Worm (Caenorhabditis elegans) whole organism, young adult: ENCODE data around the gene sri-7.

Experiments
- B0035.1 ChIP-seq: sonication (generic microtip); optimal IDR thresholded peaks from 2 replicates; lab custom pipeline; 2016; ENCODE audit warnings: missing genetic modification characterization, mild to moderate bottlenecking, missing compliant biosample characterization, missing genotype, missing genetic modification reagents
- C17E4.6 ChIP-seq: fragments of 200-800 bp; sonication (Bioruptor generic); IDR thresholded peaks from 2 replicates; pipeline ENCODE4 v1.3.6; 2022; ENCODE audit warnings: missing genetic modification reagents, missing genetic modification characterization, missing compliant biosample characterization
- F23B12.7 ChIP-seq: sonication (generic microtip); optimal IDR thresholded peaks from 2 replicates; lab custom pipeline; 2017; ENCODE audit warnings: missing genetic modification characterization, mild to moderate bottlenecking, missing compliant biosample characterization, antibody characterized with exemption, moderate library complexity; ENCODE audit not compliant: insufficient read depth
- F55B11.4 ChIP-seq: sonication (generic microtip); optimal IDR thresholded peaks from 2 replicates; lab custom pipeline; 2016; ENCODE audit warnings: missing compliant biosample characterization, missing genetic modification characterization, borderline replicate concordance; ENCODE audit not compliant: insufficient read depth
- F57A8.1 ChIP-seq: fragments of 200-800 bp; sonication (Bioruptor generic); optimal IDR thresholded peaks from 2 replicates; lab custom pipeline; 2018; ENCODE audit warnings: mild to moderate bottlenecking, missing genetic modification characterization, moderate library complexity, missing compliant biosample characterization
- Y53F4B.3 ChIP-seq: fragments of 200-800 bp; sonication (Bioruptor generic); IDR thresholded peaks from 2 replicates; pipeline ENCODE4 v1.3.6; 2022; ENCODE audit warnings: missing genetic modification reagents, missing genetic modification characterization, missing compliant biosample characterization
- Y56A3A.18 ChIP-seq: fragments of 200-800 bp; sonication (Bioruptor generic); IDR thresholded peaks from 2 replicates; pipeline ENCODE4 v1.3.6; 2022; ENCODE audit warnings: missing genetic modification reagents, missing genetic modification characterization, missing compliant biosample characterization
- Y79H2A.3 ChIP-seq: fragments of 200-800 bp; sonication (Bioruptor generic); conservative IDR thresholded peaks from 2 replicates; pipeline ENCODE4 v1.3.6; 2022; ENCODE audit warnings: missing genetic modification reagents, missing genetic modification characterization, missing compliant biosample characterization
- ZK185.1 ChIP-seq: sonication (generic microtip); optimal IDR thresholded peaks from 2 replicates; lab custom pipeline; 2016; ENCODE audit warnings: mild to moderate bottlenecking, missing genetic modification characterization, missing compliant biosample characterization; ENCODE audit not compliant: poor library complexity, severe bottlenecking
- ama-1 ChIP-seq, 3 experiments: fragments of 150-350 bp in 1 of 3; sonication (generic microtip) in 2 of 3; optimal IDR thresholded peaks; 2 replicates each; lab custom pipeline; 2014 to 2018; ENCODE audit warnings: missing biosample characterization in 2 of 3, missing genetic modification characterization in 2 of 3, missing genetic modification reagents in 2 of 3
- athp-1 ChIP-seq: sonication (generic microtip); optimal IDR thresholded peaks from 2 replicates; lab custom pipeline; 2017; ENCODE audit warnings: mild to moderate bottlenecking, missing genetic modification characterization, missing compliant biosample characterization
- ceh-100 ChIP-seq: fragments of 200-800 bp; sonication (Bioruptor generic); IDR thresholded peaks from 2 replicates; pipeline ENCODE4 v1.3.6; 2022; ENCODE audit warnings: missing genetic modification reagents, missing genetic modification characterization, missing compliant biosample characterization
- ceh-58 ChIP-seq: fragments of 200-800 bp; sonication (Bioruptor generic); IDR thresholded peaks from 2 replicates; pipeline ENCODE4 v1.3.6; 2022; ENCODE audit warnings: missing genetic modification characterization, missing compliant biosample characterization
- ceh-79 ChIP-seq: sonication (generic microtip); optimal IDR thresholded peaks from 2 replicates; lab custom pipeline; 2017; ENCODE audit warnings: mild to moderate bottlenecking, missing genetic modification characterization, missing compliant biosample characterization
- ceh-91 ChIP-seq: fragments of 200-800 bp; sonication (Bioruptor generic); IDR thresholded peaks from 2 replicates; pipeline ENCODE4 v1.3.6; 2022; ENCODE audit warnings: missing genetic modification reagents, missing genetic modification characterization, missing compliant biosample characterization
- ets-4 ChIP-seq: fragments of 200-800 bp; sonication (Bioruptor generic); optimal IDR thresholded peaks from 2 replicates; lab custom pipeline; 2018; ENCODE audit warnings: mild to moderate bottlenecking, missing genetic modification characterization, missing compliant biosample characterization
- fkh-3 ChIP-seq: sonication (generic microtip); optimal IDR thresholded peaks from 2 replicates; lab custom pipeline; 2016; ENCODE audit warnings: mild to moderate bottlenecking, missing genetic modification characterization, missing compliant biosample characterization
- him-1 ChIP-seq: sonication (generic microtip); optimal IDR thresholded peaks from 2 replicates; lab custom pipeline; 2016; ENCODE audit warnings: missing genotype, missing genetic modification reagents, missing genetic modification characterization, missing compliant biosample characterization
- hlh-12 ChIP-seq: sonication (generic microtip); optimal IDR thresholded peaks from 2 replicates; lab custom pipeline; 2016; ENCODE audit warnings: missing genetic modification characterization, missing compliant biosample characterization
- hrde-1 ChIP-seq: sonication (generic microtip); optimal IDR thresholded peaks from 2 replicates; lab custom pipeline; 2016; ENCODE audit warnings: missing genetic modification characterization, mild to moderate bottlenecking, missing compliant biosample characterization, moderate library complexity, missing genotype, missing genetic modification reagents, borderline replicate concordance
- lag-1 ChIP-seq: fragments of 200-800 bp; sonication (Bioruptor generic); IDR thresholded peaks from 2 replicates; pipeline ENCODE4 v1.3.6; 2022; ENCODE audit warnings: missing genetic modification reagents, missing genetic modification characterization, missing compliant biosample characterization
- let-526 ChIP-seq: fragments of 200-800 bp; sonication (Bioruptor generic); IDR thresholded peaks from 2 replicates; pipeline ENCODE4 v1.3.6; 2022; ENCODE audit warnings: missing genetic modification reagents, missing genetic modification characterization, missing compliant biosample characterization
- lir-1 ChIP-seq: fragments of 200-800 bp; sonication (Bioruptor generic); conservative IDR thresholded peaks from 2 replicates; pipeline ENCODE4 v1.3.6; 2022; ENCODE audit warnings: missing genetic modification reagents, missing genetic modification characterization, missing compliant biosample characterization
- lsl-1 ChIP-seq: fragments of 200-800 bp; sonication (Bioruptor generic); optimal IDR thresholded peaks from 2 replicates; lab custom pipeline; 2018; ENCODE audit warnings: mild to moderate bottlenecking, missing genetic modification characterization, moderate library complexity, missing compliant biosample characterization
- lsy-27 ChIP-seq: sonication (generic microtip); optimal IDR thresholded peaks from 2 replicates; lab custom pipeline; 2017; ENCODE audit warnings: missing genetic modification characterization, mild to moderate bottlenecking, missing compliant biosample characterization, antibody characterized with exemption, missing genotype, borderline replicate concordance; ENCODE audit not compliant: insufficient read depth
- madf-3 ChIP-seq: fragments of 200-800 bp; sonication (Bioruptor generic); IDR thresholded peaks from 2 replicates; pipeline ENCODE4 v1.3.6; 2022; ENCODE audit warnings: missing genetic modification reagents, missing genetic modification characterization, missing compliant biosample characterization
- mxl-1 ChIP-seq: sonication (generic microtip); optimal IDR thresholded peaks from 2 replicates; lab custom pipeline; 2016; ENCODE audit warnings: missing genetic modification characterization, missing compliant biosample characterization
- nhr-27 ChIP-seq: fragments of 200-800 bp; sonication (Bioruptor generic); optimal IDR thresholded peaks from 2 replicates; lab custom pipeline; 2018; ENCODE audit warnings: mild to moderate bottlenecking, missing genetic modification characterization, moderate library complexity, missing compliant biosample characterization
- nhr-80 ChIP-seq: sonication (generic microtip); optimal IDR thresholded peaks from 2 replicates; lab custom pipeline; 2016; ENCODE audit warnings: missing genetic modification characterization, missing compliant biosample characterization
- nhr-90 ChIP-seq: sonication (generic microtip); optimal IDR thresholded peaks from 2 replicates; lab custom pipeline; 2016; ENCODE audit warnings: missing genotype, mild to moderate bottlenecking, missing genetic modification characterization, missing compliant biosample characterization
- sdz-38 ChIP-seq: sonication (generic microtip); optimal IDR thresholded peaks from 2 replicates; lab custom pipeline; 2016; ENCODE audit warnings: missing genotype, missing genetic modification characterization, missing compliant biosample characterization
- snpc-4 ChIP-seq, 5 experiments: fragments of 150-350 bp in 1 of 5; sonication (generic microtip) in 4 of 5; optimal IDR thresholded peaks; 2 replicates each; lab custom pipeline; 2014 to 2018; ENCODE audit warnings: missing genetic modification characterization in 5 of 5, missing biosample characterization in 3 of 5, antibody characterized with exemption in 2 of 5, mild to moderate bottlenecking in 2 of 5, missing compliant biosample characterization in 2 of 5, missing genotype in 2 of 5, moderate library complexity in 2 of 5, missing genetic modification reagents in 1 of 5
- ztf-26 ChIP-seq: sonication (generic microtip); optimal IDR thresholded peaks from 2 replicates; lab custom pipeline; 2017; ENCODE audit warnings: missing genetic modification characterization, missing compliant biosample characterization
- ztf-28 ChIP-seq: fragments of 200-800 bp; sonication (Bioruptor generic); IDR thresholded peaks from 2 replicates; pipeline ENCODE4 v1.3.6; 2022; ENCODE audit warnings: missing genetic modification reagents, missing genetic modification characterization, missing compliant biosample characterization

sri-7 gene

ce11 chrV:15417822-15418221 is 17.7 kb downstream of the sri-7 start, which contains the start of gene T06E6.10 (continued):
- no peak for TF ChIP-seq snpc-4 (GFP tag; optimal IDR thresholded peaks at IDR 0.05; lab: Kevin White, UChicago)
- no peak for TF ChIP-seq snpc-4 (tag; optimal IDR thresholded peaks at IDR 0.05; lab: Kevin White, UChicago)
- TF ChIP-seq Y56A3A.18, result no peak

- TF ChIP-seq snpc-4 (GFP tag; optimal IDR thresholded peaks at IDR 0.05; lab: Kevin White, UChicago) (no peak), snpc-4 (tag; optimal IDR thresholded peaks at IDR 0.05; lab: Kevin White, UChicago) (no peak), F23B12.7 (no peak), nhr-27 (no peak), C17E4.6 (GFP tag; lab: Robert Waterston, UW) (no peak), B0035.1 (tag; lab: Kevin White, UChicago) (no peak), ceh-58 (GFP tag; lab: Robert Waterston, UW) (no peak), fkh-3 (no peak), lsl-1 (no peak), ama-1 (optimal IDR thresholded peaks at IDR 0.05; lab: Kevin White, UChicago) (no peak), ama-1 (GFP tag; optimal IDR thresholded peaks at IDR 0.05; lab: Kevin White, UChicago) (no peak), hlh-12 (tag; lab: Kevin White, UChicago) (no peak), lag-1 (GFP tag; lab: Robert Waterston, UW) (no peak)
Observed at ce11 chrV:15423601-15424000, 23.5 kb downstream of the sri-7 start, which contains the start of gene fbxa-104. TSS of gene fbxa-104 (minus strand) at chrV:15423683.

DNA sequence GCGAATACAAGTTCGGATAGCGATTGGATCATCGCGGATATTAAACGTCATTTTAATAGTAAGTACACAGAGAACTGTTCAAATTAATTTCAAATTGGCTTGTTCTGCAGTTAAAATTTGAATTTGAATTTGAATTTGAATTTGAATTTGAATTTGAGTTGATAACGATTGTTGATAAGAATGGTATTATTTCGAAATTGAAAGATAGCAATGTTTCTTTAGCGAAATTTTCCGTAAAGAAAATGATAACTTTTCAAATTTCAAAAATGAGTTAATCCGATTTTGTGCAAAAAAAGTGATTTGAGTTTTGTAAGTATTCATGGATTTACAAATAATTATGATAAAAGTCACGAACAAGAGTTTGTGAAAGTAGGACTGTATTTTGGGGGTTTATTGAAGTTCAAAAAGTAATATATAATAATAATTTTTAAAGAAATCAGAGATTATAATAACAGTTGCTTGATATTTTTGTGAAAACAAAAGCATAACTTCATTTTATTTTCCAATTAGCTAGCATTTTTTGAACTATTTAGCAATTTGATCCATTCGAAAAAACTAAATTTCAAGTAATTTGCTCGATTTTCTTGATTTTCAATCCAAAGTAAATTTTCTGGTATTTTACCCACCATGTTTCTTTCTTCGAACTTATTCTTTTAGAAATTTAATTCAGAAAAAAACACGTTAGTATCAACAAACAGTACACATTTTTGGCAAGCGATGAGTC is 25.4 kb downstream of the sri-7 start, which contains the start of gene Y36E3A.2:
Gene Y36E3A.2, plus strand, starts transcription at position 674 of the 724 bp plus-strand sequence.
- TF ChIP-seq him-1 (tag; lab: Kevin White, UChicago), result no peak
- TF ChIP-seq nhr-80 (tag; lab: Kevin White, UChicago), result peak; percentile 9
- no peak for TF ChIP-seq athp-1
- TF ChIP-seq ama-1 (optimal IDR thresholded peaks at IDR 0.05; lab: Kevin White, UChicago), result no peak
- no peak for TF ChIP-seq ama-1 (GFP tag; optimal IDR thresholded peaks at IDR 0.05; lab: Kevin White, UChicago)
- no peak for TF ChIP-seq madf-3 (GFP tag; lab: Robert Waterston, UW)
- TF ChIP-seq ceh-91 (GFP tag; lab: Robert Waterston, UW), result no peak
- no peak for TF ChIP-seq lir-1 (GFP tag; lab: Robert Waterston, UW)
- no peak for TF ChIP-seq nhr-90

DNA sequence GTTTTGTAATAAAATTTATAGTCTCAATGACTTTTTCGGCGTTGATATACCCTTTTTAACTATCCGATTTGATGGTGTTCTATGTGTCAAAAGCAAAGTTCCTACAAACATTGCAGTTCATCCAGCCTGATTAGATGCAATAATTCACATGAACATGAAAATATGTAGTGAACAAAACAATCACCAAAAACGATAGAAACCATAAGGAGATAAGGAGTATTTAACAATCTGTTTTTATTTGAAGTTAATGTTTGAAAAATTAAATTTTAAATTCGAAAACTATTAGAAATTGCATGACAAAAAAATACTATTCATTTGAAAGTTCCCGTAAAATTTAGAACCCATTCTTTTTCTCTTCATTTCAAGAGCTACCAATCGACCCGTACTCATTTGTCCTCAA is 26.8 kb downstream of the sri-7 start, which contains the start of gene fbxa-209:
Gene fbxa-209, minus strand, starts transcription at position 101 of the 400 bp plus-strand sequence.
- TF ChIP-seq ztf-28 (GFP tag; lab: Robert Waterston, UW) (no peak), sdz-38 (tag; lab: Kevin White, UChicago) (no peak), ceh-79 (tag; lab: Kevin White, UChicago) (no peak), F55B11.4 (no peak), ets-4 (no peak), Y53F4B.3 (GFP tag; lab: Robert Waterston, UW) (no peak), let-526 (GFP tag; lab: Robert Waterston, UW) (no peak), him-1 (tag; lab: Kevin White, UChicago) (no peak), ztf-26 (tag; lab: Kevin White, UChicago) (no peak), hrde-1 (tag; lab: Kevin White, UChicago) (no peak), Y79H2A.3 (GFP tag; lab: Robert Waterston, UW) (no peak), mxl-1 (no peak), F57A8.1 (no peak), lsy-27 (no peak), nhr-90 (no peak), ceh-100 (GFP tag; lab: Robert Waterston, UW) (no peak), ZK185.1 (no peak)
